Fruit fly (Drosophila melanogaster): Measurements from ENCODE around the gene CG31268.

DNA sequence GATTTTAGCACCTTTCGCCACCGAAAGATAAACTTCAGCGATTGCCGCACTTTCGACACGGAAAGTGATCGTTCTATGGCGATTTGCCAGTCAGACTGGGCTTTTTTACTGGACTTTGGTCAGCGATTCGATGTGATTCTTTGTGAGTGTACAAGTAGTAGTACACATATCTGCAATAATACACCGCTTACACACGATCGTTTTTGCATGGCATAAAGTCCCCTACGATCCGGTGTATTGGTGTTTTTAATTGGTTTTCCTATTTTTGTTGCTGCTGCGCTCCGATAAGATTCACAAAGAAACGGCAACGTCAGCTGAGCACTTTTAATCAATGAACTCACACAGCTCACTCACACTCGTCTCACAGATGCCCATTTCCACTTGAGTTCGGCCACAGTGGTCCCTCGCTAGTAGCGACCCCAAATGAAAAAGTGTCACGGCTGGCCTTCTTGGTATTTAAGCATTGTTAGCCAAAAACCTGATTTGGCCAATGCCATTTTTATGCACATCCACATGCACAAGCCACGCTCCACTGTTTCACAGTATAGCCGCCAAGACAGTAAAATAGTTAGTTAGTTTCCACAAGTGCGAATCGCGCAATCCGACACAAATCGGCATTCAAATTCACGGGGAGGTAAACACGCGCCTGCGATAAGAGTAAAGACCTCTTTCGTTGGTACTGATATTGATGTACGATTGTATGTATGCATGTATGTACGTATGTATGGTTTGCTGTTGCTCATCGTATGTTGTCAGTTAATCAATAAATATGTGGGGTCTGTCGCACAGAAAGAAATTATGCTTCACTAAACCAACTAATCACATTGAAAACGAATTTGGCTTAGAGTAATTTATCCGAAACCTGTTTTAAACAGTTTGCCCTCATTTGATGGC lies 45.2 kb upstream of the CG31268 start:
- TF ChIP-seq tai (GFP tag; optimal IDR thresholded peaks at IDR 0.05) (peak; percentile 70), foxo (GFP tag; optimal IDR thresholded peaks at IDR 0.05) (peak; percentile 90 to 96), fru (GFP tag; optimal IDR thresholded peaks at IDR 0.05) (peak; percentile 95), psq (GFP tag; optimal IDR thresholded peaks at IDR 0.05) (peak; percentile 83), Hr78 (GFP tag; optimal IDR thresholded peaks at IDR 0.05) (no peak), pan (optimal IDR thresholded peaks at IDR 0.05) (no peak), woc (GFP tag; optimal IDR thresholded peaks at IDR 0.05) (peak; percentile 87), Abd-B (GFP tag; optimal IDR thresholded peaks at IDR 0.05) (no peak), Jra (GFP tag; optimal IDR thresholded peaks at IDR 0.05) (peak; percentile 78), br (GFP tag; optimal IDR thresholded peaks at IDR 0.05) (peak; percentile 95), HLH106 (tag; optimal IDR thresholded peaks at IDR 0.05) (peak; percentile 91), Rel (GFP tag; optimal IDR thresholded peaks at IDR 0.05) (no peak), Rel (tag; optimal IDR thresholded peaks at IDR 0.05) (peak; percentile 97), GATAd (GFP tag; optimal IDR thresholded peaks at IDR 0.05) (no peak)

Measured in whole organism, wandering third instar larva.